Worm (Caenorhabditis elegans): ENCODE results near the gene let-19.

The let-19 gene

DNA sequence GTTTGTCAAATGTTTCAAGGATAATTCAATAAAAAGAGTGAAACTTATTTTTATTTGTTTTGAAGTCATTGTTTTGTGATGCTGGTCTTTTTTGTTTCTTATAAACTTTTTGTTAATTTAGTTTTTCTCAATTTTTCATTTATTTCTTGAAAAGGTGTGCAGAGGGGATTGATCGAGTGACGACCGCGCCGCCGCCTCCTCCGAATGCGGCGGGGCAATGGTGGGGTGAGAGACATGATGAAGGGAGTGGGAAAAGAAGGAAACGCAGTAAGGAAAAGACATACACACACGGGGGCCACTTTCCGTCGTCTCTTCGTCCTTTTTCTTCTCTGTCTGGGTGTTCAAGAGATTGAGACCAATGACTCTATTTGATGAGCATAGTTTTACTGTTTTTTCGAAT lies 1.4 kb upstream of the let-19 start (continued):
- TF ChIP-seq unc-55 (GFP tag; optimal IDR thresholded peaks at IDR 0.05) (peak; percentile 39), nhr-77 (tag; optimal IDR thresholded peaks at IDR 0.05) (no peak), ztf-4 (tag; optimal IDR thresholded peaks at IDR 0.05) (no peak), elt-1 (tag; optimal IDR thresholded peaks at IDR 0.05) (no peak), peb-1 (tag; optimal IDR thresholded peaks at IDR 0.05) (no peak), nhr-25 (tag; optimal IDR thresholded peaks at IDR 0.05) (no peak), mbf-1 (tag; optimal IDR thresholded peaks at IDR 0.05) (no peak), dmd-4 (tag; optimal IDR thresholded peaks at IDR 0.05) (no peak), crh-2 (tag; optimal IDR thresholded peaks at IDR 0.05) (peak; percentile 12), nhr-129 (tag; optimal IDR thresholded peaks at IDR 0.05) (peak; percentile 5), R02D3.7 (tag; optimal IDR thresholded peaks at IDR 0.05) (no peak), mab-5 (tag; optimal IDR thresholded peaks at IDR 0.05) (no peak), nhr-23 (tag; optimal IDR thresholded peaks at IDR 0.05) (no peak), ama-1 (optimal IDR thresholded peaks at IDR 0.05) (no peak), zag-1 (tag; optimal IDR thresholded peaks at IDR 0.05) (no peak), nhr-6 (tag; optimal IDR thresholded peaks at IDR 0.05) (no peak)

DNA sequence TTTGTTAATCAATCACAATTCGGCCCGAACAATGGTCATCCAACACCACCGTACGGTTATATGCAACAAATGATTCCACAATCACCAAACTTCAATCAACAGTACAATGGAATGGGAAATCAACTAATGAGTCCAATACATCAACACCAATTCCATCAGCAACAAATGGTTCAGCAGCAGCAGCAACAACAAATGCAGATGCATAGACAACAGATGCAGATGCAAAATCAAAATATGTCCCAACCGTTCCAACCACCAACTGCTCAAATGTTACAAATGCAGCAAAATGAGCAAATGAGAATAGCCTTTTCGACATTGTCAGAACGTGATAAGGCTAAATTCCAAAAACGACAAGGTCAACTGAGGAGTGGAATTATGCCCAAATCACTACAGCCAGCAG lies 5.7 kb downstream of the let-19 start:
- no peak for TF ChIP-seq nhr-237 (tag; optimal IDR thresholded peaks at IDR 0.05)
- TF ChIP-seq nhr-12 (tag; optimal IDR thresholded peaks at IDR 0.05), result no peak
- TF ChIP-seq sma-3 (GFP tag; optimal IDR thresholded peaks at IDR 0.05), result no peak
- no peak for TF ChIP-seq unc-55 (GFP tag; optimal IDR thresholded peaks at IDR 0.05)
- TF ChIP-seq ZK546.5 (tag; optimal IDR thresholded peaks at IDR 0.05), result no peak
- TF ChIP-seq nhr-21 (tag; optimal IDR thresholded peaks at IDR 0.05), result no peak
- no peak for TF ChIP-seq alr-1 (tag; optimal IDR thresholded peaks at IDR 0.05)
- TF ChIP-seq crh-2 (tag; optimal IDR thresholded peaks at IDR 0.05), result no peak
- TF ChIP-seq fos-1 (tag; optimal IDR thresholded peaks at IDR 0.05), result no peak
- TF ChIP-seq C34F6.9 (tag; optimal IDR thresholded peaks at IDR 0.05), result no peak
- TF ChIP-seq ztf-11 (tag; optimal IDR thresholded peaks at IDR 0.05), result no peak
- no peak for TF ChIP-seq nhr-10 (tag; optimal IDR thresholded peaks at IDR 0.05)
- TF ChIP-seq mdl-1 (tag; optimal IDR thresholded peaks at IDR 0.05), result no peak
- TF ChIP-seq unc-39 (tag; optimal IDR thresholded peaks at IDR 0.05), result no peak
- no peak for TF ChIP-seq blmp-1 (tag; optimal IDR thresholded peaks at IDR 0.05; ENCODE audit: insufficient read depth)
- no peak for TF ChIP-seq ceh-16 (tag; optimal IDR thresholded peaks at IDR 0.05)
- TF ChIP-seq sem-4 (tag; optimal IDR thresholded peaks at IDR 0.05), result no peak

DNA sequence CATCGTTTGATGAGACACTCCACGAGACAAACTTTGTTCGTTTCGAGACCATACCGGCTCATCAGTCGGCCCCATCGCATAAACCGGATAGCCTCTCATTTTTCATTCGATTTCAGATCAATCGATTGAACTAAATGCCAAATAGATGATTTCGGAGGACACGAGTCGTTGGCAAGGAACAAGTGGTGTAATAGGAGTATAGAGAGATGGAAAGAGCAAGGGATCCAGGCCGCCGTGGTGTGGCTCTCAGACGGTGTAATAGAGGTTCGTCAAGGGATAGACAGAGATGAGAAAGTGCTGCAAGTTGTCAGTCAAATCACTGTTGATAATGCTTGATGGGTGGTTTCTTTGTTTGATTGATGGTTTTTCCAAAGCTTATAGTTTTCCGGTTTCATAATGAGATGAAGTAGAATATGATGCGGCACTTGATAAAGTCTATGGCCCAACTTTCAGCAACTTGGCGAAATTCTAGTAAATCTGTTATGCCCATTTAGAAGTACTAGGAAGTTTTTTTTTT lies 12.7 kb downstream of the let-19 start, which contains the start of gene sgn-1:
Gene sgn-1, minus strand, starts transcription at position 220 of the 517 bp plus-strand sequence.
- TF ChIP-seq R02D3.7 (tag; optimal IDR thresholded peaks at IDR 0.05) (no peak), nhr-77 (tag; optimal IDR thresholded peaks at IDR 0.05) (no peak), ama-1 (optimal IDR thresholded peaks at IDR 0.05) (no peak), blmp-1 (tag; optimal IDR thresholded peaks at IDR 0.05; ENCODE audit: insufficient read depth) (no peak), nhr-129 (tag; optimal IDR thresholded peaks at IDR 0.05) (peak; percentile 23)

DNA sequence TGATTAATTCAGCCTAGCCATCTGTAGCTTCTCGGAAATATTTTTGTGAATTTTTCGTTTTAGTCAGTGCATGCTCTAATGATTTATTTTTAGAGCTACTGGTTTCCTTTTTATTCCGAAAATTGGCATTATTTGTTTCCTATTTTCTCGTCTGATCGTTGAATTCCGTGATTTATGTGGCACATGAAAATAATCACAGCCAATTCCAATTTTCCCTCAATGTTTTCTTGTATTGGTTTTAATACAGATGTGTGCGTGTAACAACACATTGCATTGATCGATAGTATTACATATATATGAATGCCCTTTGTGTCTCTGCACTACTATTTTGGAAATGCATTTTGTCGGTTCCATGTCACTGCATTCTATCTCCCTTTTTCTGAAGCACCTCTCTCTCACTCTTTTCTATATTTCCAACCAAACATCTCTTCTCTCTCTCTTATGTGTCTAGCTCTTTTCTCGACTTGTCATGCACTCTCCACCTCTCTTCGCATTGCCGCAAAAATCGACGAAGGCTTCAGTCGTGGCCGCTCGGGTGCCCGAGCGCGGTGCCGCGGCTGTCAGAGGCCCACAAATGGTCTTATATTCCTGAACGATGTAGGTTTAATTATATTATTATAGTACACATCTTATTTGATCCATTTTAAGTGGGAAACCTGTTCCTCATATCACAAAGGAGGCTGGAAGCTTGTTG lies 13.6 kb downstream of the let-19 start:
- TF ChIP-seq ztf-4 (tag; optimal IDR thresholded peaks at IDR 0.05), result peak; percentile 20
- no peak for TF ChIP-seq egl-27 (tag; optimal IDR thresholded peaks at IDR 0.05)
- no peak for TF ChIP-seq elt-3 (tag; optimal IDR thresholded peaks at IDR 0.05)
- no peak for TF ChIP-seq nhr-23 (tag; optimal IDR thresholded peaks at IDR 0.05)
- TF ChIP-seq nhr-10 (tag; optimal IDR thresholded peaks at IDR 0.05), result no peak
- peak in 1 of 2 experiments; percentile 41 for TF ChIP-seq lsy-2 (tag; optimal IDR thresholded peaks at IDR 0.05)
- TF ChIP-seq nhr-21 (tag; optimal IDR thresholded peaks at IDR 0.05), result no peak
- peak; percentile 71 for TF ChIP-seq unc-55 (GFP tag; optimal IDR thresholded peaks at IDR 0.05)
- no peak for TF ChIP-seq nhr-12 (tag; optimal IDR thresholded peaks at IDR 0.05)
- peak; percentile 82 for TF ChIP-seq ama-1 (optimal IDR thresholded peaks at IDR 0.05)
- no peak for TF ChIP-seq ztf-11 (tag; optimal IDR thresholded peaks at IDR 0.05)
- TF ChIP-seq nhr-237 (tag; optimal IDR thresholded peaks at IDR 0.05), result no peak
- no peak for TF ChIP-seq gmeb-1 (tag; optimal IDR thresholded peaks at IDR 0.05)
- peak; percentile 6 for TF ChIP-seq fos-1 (tag; optimal IDR thresholded peaks at IDR 0.05)
- no peak for TF ChIP-seq lin-39 (tag; optimal IDR thresholded peaks at IDR 0.05)
- no peak for TF ChIP-seq elt-1 (tag; optimal IDR thresholded peaks at IDR 0.05)
- TF ChIP-seq nhr-11 (tag; optimal IDR thresholded peaks at IDR 0.05), result no peak
- no peak for TF ChIP-seq nhr-6 (tag; optimal IDR thresholded peaks at IDR 0.05)
- no peak for TF ChIP-seq R02D3.7 (tag; optimal IDR thresholded peaks at IDR 0.05)
- TF ChIP-seq mbf-1 (tag; optimal IDR thresholded peaks at IDR 0.05), result no peak
- no peak for TF ChIP-seq ceh-82 (tag; optimal IDR thresholded peaks at IDR 0.05)
- TF ChIP-seq skn-1 (tag; optimal IDR thresholded peaks at IDR 0.05), result no peak
- no peak for TF ChIP-seq peb-1 (tag; optimal IDR thresholded peaks at IDR 0.05)
- TF ChIP-seq ztf-1 (GFP tag; conservative IDR thresholded peaks at IDR 0.05), result no peak
- TF ChIP-seq nhr-77 (tag; optimal IDR thresholded peaks at IDR 0.05), result no peak
- TF ChIP-seq F13H6.1 (tag; optimal IDR thresholded peaks at IDR 0.05), result peak; percentile 49
- no peak for TF ChIP-seq mdl-1 (tag; optimal IDR thresholded peaks at IDR 0.05)
- TF ChIP-seq blmp-1 (tag; optimal IDR thresholded peaks at IDR 0.05; ENCODE audit: insufficient read depth), result no peak
- peak; percentile 13 for TF ChIP-seq snpc-4 (tag; optimal IDR thresholded peaks at IDR 0.05)
- TF ChIP-seq unc-62 (GFP tag; optimal IDR thresholded peaks at IDR 0.05), result no peak
- peak; percentile 71 for TF ChIP-seq crh-2 (tag; optimal IDR thresholded peaks at IDR 0.05)
- TF ChIP-seq zag-1 (tag; optimal IDR thresholded peaks at IDR 0.05), result peak; percentile 33
- TF ChIP-seq unc-39 (tag; optimal IDR thresholded peaks at IDR 0.05), result no peak
- peak; percentile 23 for TF ChIP-seq sem-4 (tag; optimal IDR thresholded peaks at IDR 0.05)
- TF ChIP-seq mab-5 (tag; optimal IDR thresholded peaks at IDR 0.05), result no peak

All from whole organism, L2 larva.